Worm (Caenorhabditis elegans) whole organism, L4/young adult: ENCODE data around the gene gar-1.

ENCODE experiments used
- W03F9.2 ChIP-seq: fragments of 150-350 bp; optimal IDR thresholded peaks from 2 replicates; lab custom pipeline; 2014; ENCODE audit warnings: missing biosample characterization, missing genetic modification characterization
- dao-5 ChIP-seq: sonication (generic microtip); optimal IDR thresholded peaks from 2 replicates; lab custom pipeline; 2016; ENCODE audit warnings: missing genotype, missing genetic modification characterization, moderate library complexity, missing compliant biosample characterization
- him-1 ChIP-seq: sonication (generic microtip); optimal IDR thresholded peaks from 2 replicates; lab custom pipeline; 2016; ENCODE audit warnings: missing genotype, missing genetic modification reagents, missing genetic modification characterization, missing compliant biosample characterization

ce11 chrX:6446564-6446963 lies 38.1 kb downstream of the gar-1 start, which contains the start of gene asp-14:
- TF ChIP-seq him-1 (no peak), dao-5 (tag; lab: Kevin White, UChicago) (no peak), W03F9.2 (tag; lab: Kevin White, UChicago) (no peak)
